Worm (Caenorhabditis elegans) whole organism, late embryonic: ENCODE measurements around the gene lag-1.

ENCODE experiments used
- K02D7.2 ChIP-seq: sonication (generic microtip); optimal IDR thresholded peaks from 2 replicates; lab custom pipeline; 2017; ENCODE audit warnings: mild to moderate bottlenecking, missing genetic modification characterization, missing compliant biosample characterization
- ama-1 ChIP-seq: fragments of 150-350 bp; optimal IDR thresholded peaks from 2 replicates; lab custom pipeline; 2014
- ceh-30 ChIP-seq: fragments of 150-350 bp; optimal IDR thresholded peaks from 2 replicates; lab custom pipeline; 2014; ENCODE audit warnings: missing biosample characterization, missing genetic modification characterization
- che-1 ChIP-seq: sonication (generic microtip); optimal IDR thresholded peaks from 2 replicates; lab custom pipeline; 2016; ENCODE audit warnings: mild to moderate bottlenecking, missing genetic modification characterization, missing compliant biosample characterization
- elt-2 ChIP-seq: sonication (generic microtip); optimal IDR thresholded peaks from 2 replicates; lab custom pipeline; 2016; ENCODE audit warnings: missing genetic modification reagents, missing genetic modification characterization, missing compliant biosample characterization
- ets-4 ChIP-seq: sonication (generic microtip); optimal IDR thresholded peaks from 2 replicates; lab custom pipeline; 2016; ENCODE audit warnings: missing genetic modification characterization, missing compliant biosample characterization
- hlh-13 ChIP-seq: fragments of 200-800 bp; sonication (Bioruptor generic); optimal IDR thresholded peaks from 2 replicates; lab custom pipeline; 2018; ENCODE audit warnings: mild to moderate bottlenecking, missing genetic modification characterization, missing compliant biosample characterization
- nfya-1 ChIP-seq: sonication (generic microtip); optimal IDR thresholded peaks from 2 replicates; lab custom pipeline; 2017; ENCODE audit warnings: missing genetic modification characterization, mild to moderate bottlenecking, missing compliant biosample characterization, antibody characterized with exemption, moderate library complexity
- pqm-1 ChIP-seq: sonication (generic microtip); optimal IDR thresholded peaks from 2 replicates; lab custom pipeline; 2016; ENCODE audit warnings: missing genetic modification characterization, missing compliant biosample characterization
- ref-2 ChIP-seq: sonication (generic microtip); optimal IDR thresholded peaks from 2 replicates; lab custom pipeline; 2016; ENCODE audit warnings: missing genetic modification characterization, missing compliant biosample characterization
- tbx-2 ChIP-seq: sonication (generic microtip); optimal IDR thresholded peaks from 2 replicates; lab custom pipeline; 2016; ENCODE audit warnings: missing genetic modification characterization, missing compliant biosample characterization
- tbx-7 ChIP-seq: sonication (generic microtip); optimal IDR thresholded peaks from 2 replicates; lab custom pipeline; 2016; ENCODE audit warnings: missing genotype, missing genetic modification characterization, missing compliant biosample characterization
- ttx-3 ChIP-seq: sonication (generic microtip); optimal IDR thresholded peaks from 2 replicates; lab custom pipeline; 2016; ENCODE audit warnings: missing genetic modification reagents, missing genetic modification characterization, missing compliant biosample characterization
- zip-5 ChIP-seq: sonication (generic microtip); optimal IDR thresholded peaks from 2 replicates; lab custom pipeline; 2016; ENCODE audit warnings: missing genetic modification characterization, missing compliant biosample characterization

- TF ChIP-seq pqm-1 (tag; lab: Kevin White, UChicago) = no peak
- no peak for TF ChIP-seq ama-1 (lab: Kevin White, UChicago)
- no peak for TF ChIP-seq ref-2
- no peak for TF ChIP-seq elt-2
- no peak for TF ChIP-seq zip-5 (tag; lab: Kevin White, UChicago)
- no peak for TF ChIP-seq tbx-7 (tag; lab: Kevin White, UChicago)
- TF ChIP-seq hlh-13 = no peak
- no peak for TF ChIP-seq ets-4 (tag; lab: Kevin White, UChicago)
- TF ChIP-seq ceh-30 (tag; lab: Kevin White, UChicago) = no peak
- TF ChIP-seq ttx-3 = no peak
- no peak for TF ChIP-seq che-1 (tag; lab: Kevin White, UChicago)
- no peak for TF ChIP-seq nfya-1 (tag; lab: Kevin White, UChicago)
- TF ChIP-seq K02D7.2 (tag; lab: Kevin White, UChicago) = no peak
- no peak for TF ChIP-seq tbx-2
Measured at ce11 chrIV:6134639-6135038, 39.4 kb downstream of the lag-1 start.
